Worm (Caenorhabditis elegans): ENCODE data around the gene ptd-2.
A peak's percentile ranks its signal among the peaks of the same experiment; 100 is the strongest.

ptd-2 gene

DNA sequence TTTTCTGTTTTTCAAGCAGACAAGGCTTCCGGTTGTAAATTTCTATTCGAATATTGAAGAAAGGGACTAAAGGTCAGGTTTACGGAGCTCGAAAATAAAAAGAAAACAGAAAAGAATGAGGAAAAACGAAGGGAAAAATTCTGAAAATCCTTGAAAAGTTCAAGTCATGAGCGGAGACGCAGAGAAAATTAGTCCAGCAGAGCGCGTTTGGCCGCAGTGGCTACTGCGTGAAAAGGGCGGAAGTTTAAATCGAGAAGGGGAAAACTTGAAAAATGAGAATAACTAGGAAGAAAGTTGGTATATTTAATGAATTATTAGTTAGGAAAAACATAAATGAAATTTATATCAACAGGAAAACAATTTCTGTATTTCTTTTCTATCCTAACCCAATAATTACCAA is 29.6 kb upstream of the ptd-2 start (continued):
- TF ChIP-seq ZK546.5 (tag; optimal IDR thresholded peaks at IDR 0.05), result no peak
- TF ChIP-seq Y5F2A.4 (GFP tag; optimal IDR thresholded peaks at IDR 0.05), result no peak
- TF ChIP-seq ceh-44 (GFP tag; IDR thresholded peaks at IDR 0.05), result no peak
- TF ChIP-seq ceh-28 (tag; optimal IDR thresholded peaks at IDR 0.05), result no peak
- no peak for TF ChIP-seq nhr-237 (tag; optimal IDR thresholded peaks at IDR 0.05)
- no peak for TF ChIP-seq Y75B8A.6 (GFP tag; IDR thresholded peaks at IDR 0.05)
- TF ChIP-seq php-3 (GFP tag; IDR thresholded peaks at IDR 0.05), result no peak
- TF ChIP-seq zip-11 (GFP tag; IDR thresholded peaks at IDR 0.05), result no peak
- no peak for TF ChIP-seq vab-7 (GFP tag; IDR thresholded peaks at IDR 0.05)
- no peak for TF ChIP-seq daf-16 (GFP tag; optimal IDR thresholded peaks at IDR 0.05)
- no peak for TF ChIP-seq daf-16 (tag; optimal IDR thresholded peaks at IDR 0.05)
- no peak for TF ChIP-seq sdz-12 (GFP tag; optimal IDR thresholded peaks at IDR 0.05)
- TF ChIP-seq nhr-111 (GFP tag; optimal IDR thresholded peaks at IDR 0.05), result no peak
- no peak for TF ChIP-seq arid-1 (GFP tag; conservative IDR thresholded peaks at IDR 0.05)
- TF ChIP-seq unc-130 (GFP tag; optimal IDR thresholded peaks at IDR 0.05), result peak; percentile 15
- TF ChIP-seq lin-1 (GFP tag; IDR thresholded peaks at IDR 0.05), result no peak
- TF ChIP-seq nhr-77 (tag; optimal IDR thresholded peaks at IDR 0.05), result no peak
- no peak for TF ChIP-seq zip-2 (tag; optimal IDR thresholded peaks at IDR 0.05)
- TF ChIP-seq ztf-11 (tag; optimal IDR thresholded peaks at IDR 0.05), result no peak
- no peak for TF ChIP-seq lim-7 (GFP tag; IDR thresholded peaks at IDR 0.05)
- peak; percentile 72 for TF ChIP-seq mes-2 (tag; optimal IDR thresholded peaks at IDR 0.05; ENCODE audit: poor library complexity, severe bottlenecking)
- TF ChIP-seq Y48G9A.11 (GFP tag; IDR thresholded peaks at IDR 0.05), result no peak
- TF ChIP-seq lin-15B (tag; optimal IDR thresholded peaks at IDR 0.05), result no peak
- no peak for TF ChIP-seq mdt-29 (GFP tag; IDR thresholded peaks at IDR 0.05)
- TF ChIP-seq zfp-3 (GFP tag; conservative IDR thresholded peaks at IDR 0.05), result no peak
- peak in 1 of 2 experiments; percentile 6 for TF ChIP-seq unc-62 (GFP tag; optimal IDR thresholded peaks at IDR 0.05 in 1 of 2)
- no peak for TF ChIP-seq unc-62 (tag; optimal IDR thresholded peaks at IDR 0.05)
- peak; percentile 69 for TF ChIP-seq hlh-30 (tag; optimal IDR thresholded peaks at IDR 0.05; ENCODE audit: insufficient read depth)
- no peak for TF ChIP-seq nhr-102 (tag; optimal IDR thresholded peaks at IDR 0.05)
- no peak for TF ChIP-seq T20F7.1 (GFP tag; optimal IDR thresholded peaks at IDR 0.05)
- no peak for TF ChIP-seq dmd-9 (GFP tag; IDR thresholded peaks at IDR 0.05)
- TF ChIP-seq snpc-1.2 (GFP tag; IDR thresholded peaks at IDR 0.05), result no peak
- no peak for TF ChIP-seq zag-1 (tag; optimal IDR thresholded peaks at IDR 0.05)
- TF ChIP-seq F37D6.2 (tag; optimal IDR thresholded peaks at IDR 0.05), result no peak
- no peak for TF ChIP-seq nhr-42 (GFP tag; IDR thresholded peaks at IDR 0.05)
- no peak for TF ChIP-seq ceh-82 (tag; optimal IDR thresholded peaks at IDR 0.05)
- TF ChIP-seq Y105C5A.15 (GFP tag; IDR thresholded peaks at IDR 0.05), result no peak
- no peak for TF ChIP-seq lin-29 (GFP tag; IDR thresholded peaks at IDR 0.05)
- no peak for TF ChIP-seq ceh-20 (GFP tag; IDR thresholded peaks at IDR 0.05)
- no peak for TF ChIP-seq zfp-2 (tag; optimal IDR thresholded peaks at IDR 0.05)
- TF ChIP-seq rbr-2 (tag; optimal IDR thresholded peaks at IDR 0.05), result peak; percentile 27
- TF ChIP-seq daf-8 (GFP tag; IDR thresholded peaks at IDR 0.05), result no peak
- TF ChIP-seq ceh-62 (tag; optimal IDR thresholded peaks at IDR 0.05), result no peak
- TF ChIP-seq R02D3.7 (tag; optimal IDR thresholded peaks at IDR 0.05), result no peak
- TF ChIP-seq snpc-4 (tag; optimal IDR thresholded peaks at IDR 0.05), result no peak
- TF ChIP-seq duxl-1 (tag; optimal IDR thresholded peaks at IDR 0.05; ENCODE audit: poor library complexity), result no peak
- no peak for TF ChIP-seq madf-9 (GFP tag; conservative IDR thresholded peaks at IDR 0.05)
- TF ChIP-seq gei-8 (GFP tag; optimal IDR thresholded peaks at IDR 0.05), result no peak
- TF ChIP-seq ctbp-1 (GFP tag; IDR thresholded peaks at IDR 0.05), result no peak
- no peak for TF ChIP-seq F10B5.3 (tag; optimal IDR thresholded peaks at IDR 0.05)
- TF ChIP-seq saeg-2 (GFP tag; IDR thresholded peaks at IDR 0.05), result no peak
- TF ChIP-seq mxl-2 (GFP tag; conservative IDR thresholded peaks at IDR 0.05), result no peak
- TF ChIP-seq daf-12 (tag; optimal IDR thresholded peaks at IDR 0.05), result no peak

Data from whole organism, L4 larva.